Worm (Caenorhabditis elegans) whole organism, L2 larva: Measurements from ENCODE around the gene ccg-1.

Experiments used
- elt-1 ChIP-seq: fragments of 150-350 bp; optimal IDR thresholded peaks from 2 replicates; lab custom pipeline; 2014; ENCODE audit warnings: missing biosample characterization, missing genetic modification characterization
- unc-62 ChIP-seq: fragments of 150-350 bp; optimal IDR thresholded peaks from 2 replicates; lab custom pipeline; 2014; ENCODE audit warnings: missing biosample characterization, missing genetic modification reagents, missing genetic modification characterization

DNA sequence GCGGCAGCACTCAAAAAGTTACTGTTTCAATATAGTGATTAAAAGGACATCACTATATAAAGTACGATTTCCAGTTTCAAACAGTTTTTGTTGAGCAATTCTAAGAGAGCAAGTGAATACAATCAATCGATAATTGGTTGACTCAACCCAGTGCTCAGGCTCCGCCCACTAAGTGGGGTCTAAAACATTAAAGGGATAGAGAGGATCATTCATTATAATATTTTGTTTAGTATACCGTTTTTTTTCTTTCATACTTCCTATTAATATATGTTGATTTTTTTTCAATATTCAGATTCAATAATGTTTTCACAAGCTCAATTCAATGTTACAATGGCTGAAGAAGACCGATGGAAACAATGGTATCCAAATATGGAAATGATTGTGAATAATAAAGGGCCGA is 48.0 kb upstream of the ccg-1 start, which contains the start of gene tbx-39:
- TF ChIP-seq unc-62 (GFP tag; lab: Kevin White, UChicago) (no peak), elt-1 (no peak)
